Fruit fly (Drosophila melanogaster): ENCODE data around the gene CG7382.

The CG7382 gene

dm6 chr2L:5542944-5543515 is 23.3 kb upstream of the CG7382 start (continued):
- no peak; the same call in 1 of the 2 replicates for TF ChIP-seq rib (GFP tag; IDR thresholded peaks at IDR 0.05)
- no peak for TF ChIP-seq CG4707 (GFP tag; optimal IDR thresholded peaks at IDR 0.05)
- peak; percentile 18 for TF ChIP-seq Mes4 (GFP tag; optimal IDR thresholded peaks at IDR 0.05)
- peak; percentile 86 for TF ChIP-seq cwo (GFP tag; optimal IDR thresholded peaks at IDR 0.05)
- no peak for TF ChIP-seq CG8944 (GFP tag; optimal IDR thresholded peaks at IDR 0.05)
- peak; percentile 70; the same call in 1 of the 2 replicates for TF ChIP-seq CG16779 (GFP tag; IDR thresholded peaks at IDR 0.05)
- no peak for TF ChIP-seq ara (GFP tag; IDR thresholded peaks at IDR 0.05)
- TF ChIP-seq fu2 (GFP tag; optimal IDR thresholded peaks at IDR 0.05), result peak; percentile 15
- peak; percentile 9 for TF ChIP-seq pnt (GFP tag; optimal IDR thresholded peaks at IDR 0.05)
- no peak for TF ChIP-seq Bdp1 (GFP tag; optimal IDR thresholded peaks at IDR 0.05)
- TF ChIP-seq repo (GFP tag; optimal IDR thresholded peaks at IDR 0.05), result no peak
- TF ChIP-seq TFAM (GFP tag; optimal IDR thresholded peaks at IDR 0.05), result no peak
- no peak for TF ChIP-seq CG14860 (GFP tag; IDR thresholded peaks at IDR 0.05; ENCODE audit: partially characterized antibody)
- TF ChIP-seq grn (GFP tag; optimal IDR thresholded peaks at IDR 0.05), result no peak
- TF ChIP-seq stc (GFP tag; IDR thresholded peaks at IDR 0.05), result peak; percentile 27; the same call in 1 of the 2 replicates
- TF ChIP-seq CG4282 (GFP tag; optimal IDR thresholded peaks at IDR 0.05), result no peak
- no peak for TF ChIP-seq CG7963 (GFP tag; IDR thresholded peaks at IDR 0.05; ENCODE audit: partially characterized antibody)
- TF ChIP-seq p53 (GFP tag; optimal IDR thresholded peaks at IDR 0.05), result peak; percentile 61
- TF ChIP-seq esg (GFP tag; conservative IDR thresholded peaks at IDR 0.05), result peak; percentile 7; the same call in 1 of the 2 replicates
- no peak for TF ChIP-seq CG4820 (GFP tag; optimal IDR thresholded peaks at IDR 0.05)
- TF ChIP-seq Scr (GFP tag; IDR thresholded peaks at IDR 0.05; ENCODE audit: partially characterized antibody), result no peak
- peak; percentile 36 for TF ChIP-seq CrebB (tag; optimal IDR thresholded peaks at IDR 0.05)
- peak; percentile 61 for TF ChIP-seq CG6813 (GFP tag; optimal IDR thresholded peaks at IDR 0.05)
- TF ChIP-seq aop (GFP tag; IDR thresholded peaks at IDR 0.05), result no peak
- peak; percentile 76 for TF ChIP-seq CG2120 (GFP tag; optimal IDR thresholded peaks at IDR 0.05)
- peak; percentile 38 for TF ChIP-seq Nf-YC (tag; optimal IDR thresholded peaks at IDR 0.05)
- no peak for TF ChIP-seq CG4730 (GFP tag; IDR thresholded peaks at IDR 0.05)
- TF ChIP-seq Vsx1 (GFP tag; optimal IDR thresholded peaks at IDR 0.05), result no peak
- peak; percentile 53 for TF ChIP-seq bcd (GFP tag; optimal IDR thresholded peaks at IDR 0.05)
- TF ChIP-seq vfl (GFP tag; optimal IDR thresholded peaks at IDR 0.05), result no peak
- no peak for TF ChIP-seq CTCF (GFP tag; optimal IDR thresholded peaks at IDR 0.05)
- TF ChIP-seq CG34376 (GFP tag; optimal IDR thresholded peaks at IDR 0.05), result peak; percentile 27
- no peak for TF ChIP-seq CG8765 (GFP tag; IDR thresholded peaks at IDR 0.05)
- no peak for TF ChIP-seq jing (GFP tag; optimal IDR thresholded peaks at IDR 0.05)
- peak in 1 of 2 experiments; percentile 7 for TF ChIP-seq Hr51 (GFP tag; optimal IDR thresholded peaks at IDR 0.05)
- TF ChIP-seq CG14050 (GFP tag; IDR thresholded peaks at IDR 0.05), result no peak; the same call in 2 of the 3 replicates
- TF ChIP-seq CG7372 (GFP tag; IDR thresholded peaks at IDR 0.05), result peak; percentile 21; the same call in 1 of the 2 replicates
- no peak for TF ChIP-seq NC2β (GFP tag; optimal IDR thresholded peaks at IDR 0.05)
- no peak for TF ChIP-seq CG5180 (GFP tag; optimal IDR thresholded peaks at IDR 0.05)
- peak; percentile 11 for TF ChIP-seq kay (GFP tag; optimal IDR thresholded peaks at IDR 0.05)
- peak; percentile 5 for TF ChIP-seq B-H2 (GFP tag; optimal IDR thresholded peaks at IDR 0.05)
- no peak for TF ChIP-seq dan (GFP tag; IDR thresholded peaks at IDR 0.05)
- TF ChIP-seq trh (GFP tag; optimal IDR thresholded peaks at IDR 0.05), result no peak
- TF ChIP-seq ftz-f1 (GFP tag; optimal IDR thresholded peaks at IDR 0.05), result peak; percentile 37
- TF ChIP-seq bsh (GFP tag; optimal IDR thresholded peaks at IDR 0.05), result peak in 1 of 2 experiments; percentile 55
- TF ChIP-seq CG31365 (tag; optimal IDR thresholded peaks at IDR 0.05), result no peak
- TF ChIP-seq pros (GFP tag; optimal IDR thresholded peaks at IDR 0.05), result no peak
- TF ChIP-seq CG9609 (GFP tag; optimal IDR thresholded peaks at IDR 0.05), result peak; percentile 43
- TF ChIP-seq CG9215 (GFP tag; IDR thresholded peaks at IDR 0.05), result peak; percentile 41; the same call in 1 of the 2 replicates
- peak; percentile 50; the same call in 1 of the 3 replicates for TF ChIP-seq Mrtf (GFP tag; IDR thresholded peaks at IDR 0.05)
- peak; percentile 95 for TF ChIP-seq crol (GFP tag; IDR thresholded peaks at IDR 0.05)

Data from whole organism, embryonic.